Fruit fly (Drosophila melanogaster): ENCODE results near the gene Polr2J.

Gene Polr2J

DNA sequence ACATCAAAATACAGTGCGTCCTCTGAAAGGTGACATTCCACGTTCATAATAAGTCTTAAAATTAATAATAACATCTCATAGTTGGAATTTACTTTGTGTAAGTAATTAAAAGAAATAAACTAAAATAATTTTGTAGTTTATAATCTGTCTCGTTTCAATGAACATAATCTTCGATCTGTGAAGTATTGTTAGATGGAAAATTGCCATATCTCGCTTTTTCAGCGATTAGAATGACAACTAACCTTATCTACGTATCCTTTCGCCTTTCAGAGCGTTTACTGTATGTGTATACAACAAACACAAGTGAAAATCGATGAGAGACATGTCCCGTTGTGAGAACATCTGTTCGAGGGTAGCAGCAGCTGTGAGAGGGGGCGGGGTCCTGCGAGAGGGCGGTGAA, 27.9 kb downstream of the Polr2J start (continued):
- no peak for TF ChIP-seq gce (GFP tag; IDR thresholded peaks at IDR 0.05)
- TF ChIP-seq lola (GFP tag; optimal IDR thresholded peaks at IDR 0.05): peak in 1 of 3 experiments; percentile 89
- TF ChIP-seq fru (optimal IDR thresholded peaks at IDR 0.05): no peak
- no peak for TF ChIP-seq BEAF-32 (GFP tag; optimal IDR thresholded peaks at IDR 0.05)
- peak; percentile 59 for TF ChIP-seq CG8281 (tag; optimal IDR thresholded peaks at IDR 0.05)
- no peak for TF ChIP-seq rib (GFP tag; IDR thresholded peaks at IDR 0.05)
- TF ChIP-seq TFAM (GFP tag; optimal IDR thresholded peaks at IDR 0.05): peak; percentile 25
- peak; percentile 38 for TF ChIP-seq slp2 (GFP tag; optimal IDR thresholded peaks at IDR 0.05)
- no peak for TF ChIP-seq tna (GFP tag; IDR thresholded peaks at IDR 0.05; ENCODE audit: partially characterized antibody)
- TF ChIP-seq lmd (GFP tag; IDR thresholded peaks at IDR 0.05): peak; percentile 43
- TF ChIP-seq zfh2 (GFP tag; optimal IDR thresholded peaks at IDR 0.05): peak; percentile 55
- peak; percentile 81 for TF ChIP-seq CG1233 (GFP tag; optimal IDR thresholded peaks at IDR 0.05)
- peak; percentile 72 for TF ChIP-seq CG13296 (GFP tag; optimal IDR thresholded peaks at IDR 0.05)
- TF ChIP-seq CG17568 (GFP tag; optimal IDR thresholded peaks at IDR 0.05): peak; percentile 69

DNA sequence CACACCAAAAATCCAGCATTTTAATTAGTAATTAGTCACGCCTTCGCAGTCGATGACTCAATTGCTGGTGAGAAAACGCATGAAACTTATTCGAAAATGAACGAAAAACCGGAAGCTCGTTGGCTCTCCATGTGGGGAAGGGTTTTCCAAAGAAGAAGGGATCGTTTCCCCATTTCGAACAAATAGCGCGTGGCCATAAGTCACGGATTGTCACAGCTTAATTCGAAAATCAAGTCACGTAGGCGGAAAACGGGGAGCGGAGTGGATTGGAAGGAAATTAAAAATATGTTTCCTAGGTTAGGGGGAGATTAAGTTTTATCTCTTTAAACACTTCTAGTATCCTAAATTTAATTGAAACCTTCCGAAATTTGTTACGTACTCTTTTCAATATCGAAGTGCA, 28.6 kb downstream of the Polr2J start:
- TF ChIP-seq sim (GFP tag; IDR thresholded peaks at IDR 0.05) (no peak), Ada2b (GFP tag; IDR thresholded peaks at IDR 0.05) (no peak), sens (GFP tag) (peak; percentile 68), CG7745 (tag; optimal IDR thresholded peaks at IDR 0.05) (peak; percentile 7), eve (GFP tag; optimal IDR thresholded peaks at IDR 0.05) (no peak), CG3995 (GFP tag; optimal IDR thresholded peaks at IDR 0.05) (peak; percentile 63), kni (GFP tag; optimal IDR thresholded peaks at IDR 0.05) (peak; percentile 38), sna (GFP tag; IDR thresholded peaks at IDR 0.05; ENCODE audit: partially characterized antibody) (no peak), croc (GFP tag; conservative IDR thresholded peaks at IDR 0.05) (no peak), Stat92E (GFP tag; optimal IDR thresholded peaks at IDR 0.05) (peak in 1 of 3 experiments; percentile 47)

DNA sequence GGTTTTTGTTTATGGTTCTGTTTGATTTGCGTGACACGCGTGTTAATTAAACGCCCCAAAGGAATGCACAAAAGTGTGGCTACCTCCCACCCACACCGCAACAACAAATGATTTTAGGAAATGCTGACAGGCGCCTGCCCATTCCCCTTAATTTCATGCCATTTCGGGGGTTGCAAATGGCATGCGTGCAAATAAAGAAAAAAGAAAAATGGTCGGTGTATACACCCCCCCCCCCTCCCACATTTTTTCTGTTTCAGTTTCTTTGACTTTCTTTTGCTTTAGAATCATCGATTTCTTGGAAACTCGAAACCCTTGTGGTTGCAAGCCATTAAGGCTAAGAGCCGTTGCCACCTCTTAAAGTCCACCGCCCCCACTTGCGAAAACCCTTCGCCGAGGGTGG, 29.1 kb downstream of the Polr2J start:
- TF ChIP-seq Awh (GFP tag; IDR thresholded peaks at IDR 0.05) (0 out of 2 replicates have a peak, but pooled peaks have one; percentile 0), HLH54F (GFP tag; optimal IDR thresholded peaks at IDR 0.05) (no peak), Xrp1 (GFP tag; IDR thresholded peaks at IDR 0.05) (peak; percentile 24; the same call in 1 of the 2 replicates), onecut (GFP tag; IDR thresholded peaks at IDR 0.05) (peak; percentile 76), pros (GFP tag; optimal IDR thresholded peaks at IDR 0.05) (peak; percentile 67), abd-A (tag; optimal IDR thresholded peaks at IDR 0.05) (no peak), sens (GFP tag) (no peak), sna (GFP tag; IDR thresholded peaks at IDR 0.05; ENCODE audit: partially characterized antibody) (no peak), fru (optimal IDR thresholded peaks at IDR 0.05) (no peak), CG4820 (GFP tag; optimal IDR thresholded peaks at IDR 0.05) (no peak), CG14050 (GFP tag; IDR thresholded peaks at IDR 0.05) (no peak), ci (GFP tag; IDR thresholded peaks at IDR 0.05) (peak; percentile 11; the same call in 1 of the 3 replicates), sd (tag; optimal IDR thresholded peaks at IDR 0.05) (peak; percentile 32)

DNA sequence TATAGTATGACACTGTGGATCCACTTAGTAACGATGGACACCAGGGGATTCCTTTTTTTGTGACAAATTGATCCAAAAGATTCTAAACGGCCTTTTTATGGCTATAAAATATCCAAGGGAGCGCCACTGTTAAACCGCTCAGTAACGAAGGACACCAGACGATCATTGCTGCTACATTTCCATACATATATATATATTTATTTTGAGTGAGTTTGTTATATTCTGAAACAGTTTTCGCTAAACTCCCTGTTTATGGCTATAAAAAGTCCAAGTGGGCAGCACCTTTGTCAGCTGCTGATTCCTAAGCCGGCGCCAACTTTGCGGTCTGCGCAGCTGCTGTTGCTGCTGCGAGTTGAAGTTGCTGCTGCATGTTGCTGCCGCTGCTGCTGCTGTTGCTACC, 29.7 kb downstream of the Polr2J start:
- TF ChIP-seq cas (GFP tag; IDR thresholded peaks at IDR 0.05) (no peak), ac (GFP tag; optimal IDR thresholded peaks at IDR 0.05) (no peak), CG9932 (GFP tag; IDR thresholded peaks at IDR 0.05) (no peak), Hsf (GFP tag; optimal IDR thresholded peaks at IDR 0.05) (no peak), NC2α (GFP tag; optimal IDR thresholded peaks at IDR 0.05) (no peak), Dek (tag; optimal IDR thresholded peaks at IDR 0.05) (no peak), Elba2 (GFP tag; optimal IDR thresholded peaks at IDR 0.05) (no peak), CG9437 (GFP tag; optimal IDR thresholded peaks at IDR 0.05) (no peak), CG14441 (GFP tag; IDR thresholded peaks at IDR 0.05) (no peak), nerfin-2 (GFP tag; IDR thresholded peaks at IDR 0.05; ENCODE audit: partially characterized antibody) (no peak), ewg (GFP tag; optimal IDR thresholded peaks at IDR 0.05) (peak; percentile 38), grn (GFP tag; optimal IDR thresholded peaks at IDR 0.05) (no peak), Meics (GFP tag; optimal IDR thresholded peaks at IDR 0.05) (peak; percentile 31), fd64A (GFP tag; optimal IDR thresholded peaks at IDR 0.05) (no peak), tin (GFP tag; optimal IDR thresholded peaks at IDR 0.05) (no peak)
